Worm (Caenorhabditis elegans): Measurements from ENCODE around the gene ark-1.

DNA sequence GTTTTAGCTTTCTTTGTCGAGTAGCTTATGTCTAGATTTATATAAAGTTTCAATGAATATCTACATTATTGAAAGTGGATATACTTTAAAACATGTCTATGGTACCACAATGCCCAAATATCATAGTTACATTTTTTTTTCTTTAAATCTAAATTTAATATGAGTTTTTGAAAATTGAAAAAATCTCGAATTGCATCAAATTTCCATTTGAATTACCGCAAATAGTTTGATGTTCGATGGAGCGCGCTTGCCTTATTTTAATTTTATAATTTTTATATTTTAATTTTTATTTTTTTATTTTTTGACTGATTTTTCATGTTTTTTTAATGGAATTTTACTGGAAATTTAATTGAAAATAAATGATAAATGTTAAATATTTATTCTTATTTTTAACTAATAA is 43.9 kb upstream of the ark-1 start, which contains the start of gene T23B5.4:
- TF ChIP-seq dpl-1 (GFP tag; optimal IDR thresholded peaks at IDR 0.05) = no peak
- TF ChIP-seq lin-39 (tag; optimal IDR thresholded peaks at IDR 0.05) = no peak
- no peak for TF ChIP-seq nhr-28 (tag; optimal IDR thresholded peaks at IDR 0.05)
- TF ChIP-seq lin-1 (GFP tag; IDR thresholded peaks at IDR 0.05) = no peak
- no peak for TF ChIP-seq hif-1 (tag; optimal IDR thresholded peaks at IDR 0.05)
- no peak for TF ChIP-seq snpc-4 (tag; optimal IDR thresholded peaks at IDR 0.05)
- TF ChIP-seq fkh-10 (GFP tag; optimal IDR thresholded peaks at IDR 0.05) = no peak
- no peak for TF ChIP-seq ama-1 (optimal IDR thresholded peaks at IDR 0.05)
- no peak for TF ChIP-seq lsy-2 (tag; optimal IDR thresholded peaks at IDR 0.05)
- no peak for TF ChIP-seq nhr-11 (tag; optimal IDR thresholded peaks at IDR 0.05)
- TF ChIP-seq pqm-1 (tag; optimal IDR thresholded peaks at IDR 0.05) = no peak
